Worm (Caenorhabditis elegans): ENCODE results near the gene gmap-3.

DNA sequence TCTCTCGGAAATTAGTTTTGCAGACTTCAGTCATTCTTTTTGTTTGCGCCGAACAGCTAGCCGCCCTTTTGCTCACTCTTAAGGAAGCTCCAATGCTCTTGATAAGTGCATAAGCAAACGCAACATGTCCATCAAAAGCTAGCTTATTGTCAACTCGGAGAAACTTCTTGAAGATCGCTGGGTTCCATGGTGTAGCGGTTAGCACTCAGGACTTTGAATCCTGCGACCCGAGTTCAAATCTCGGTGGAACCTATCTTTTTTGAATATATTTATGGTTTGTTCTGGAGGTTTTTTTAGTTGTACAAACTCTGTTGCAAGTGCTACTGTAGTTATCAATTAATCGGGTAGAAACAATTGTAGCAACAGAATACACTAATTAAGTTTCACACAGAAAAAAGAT lies 3.2 kb downstream of the gmap-3 start:
- TF ChIP-seq pqm-1 (tag; optimal IDR thresholded peaks at IDR 0.05) = no peak
- TF ChIP-seq ceh-32 (tag; optimal IDR thresholded peaks at IDR 0.05; ENCODE audit: poor library complexity) = no peak
- TF ChIP-seq zip-11 (GFP tag; IDR thresholded peaks at IDR 0.05) = no peak
- TF ChIP-seq mdl-1 (tag; optimal IDR thresholded peaks at IDR 0.05) = no peak
- TF ChIP-seq nhr-11 (tag; optimal IDR thresholded peaks at IDR 0.05) = no peak
- no peak for TF ChIP-seq F37D6.2 (tag; optimal IDR thresholded peaks at IDR 0.05)
